Fruit fly (Drosophila melanogaster) whole organism, wandering third instar larva: ENCODE results near the gene tau.

Experiments
- Abd-B ChIP-seq: fragments of >200 bp; optimal IDR thresholded peaks from 2 replicates; lab custom pipeline; 2017; ENCODE audit warnings: missing biosample characterization, missing genetic modification characterization
- CG32264 ChIP-seq: fragments of 200-800 bp; sonication (Bioruptor generic); optimal IDR thresholded peaks from 2 replicates; lab custom pipeline; 2016; ENCODE audit warnings: missing biosample characterization, missing genetic modification characterization
- CG9705 ChIP-seq: fragments of 200-800 bp; sonication (Bioruptor generic); optimal IDR thresholded peaks from 2 replicates; lab custom pipeline; 2018; ENCODE audit warnings: missing biosample characterization, mild to moderate bottlenecking, missing genetic modification characterization
- CrebA ChIP-seq: fragments of 200-800 bp; sonication (Bioruptor generic); optimal IDR thresholded peaks from 2 replicates; lab custom pipeline; 2016; ENCODE audit warnings: missing biosample characterization, mild to moderate bottlenecking, missing genetic modification characterization, borderline replicate concordance
- Dfd ChIP-seq: fragments of >200 bp; optimal IDR thresholded peaks from 2 replicates; lab custom pipeline; 2017; ENCODE audit warnings: missing biosample characterization, missing genetic modification characterization
- Dif ChIP-seq: fragments of 200-275, 200-300 bp; sonication (Bioruptor generic); optimal IDR thresholded peaks from 2 replicates; lab custom pipeline; 2018; ENCODE audit warnings: missing biosample characterization, missing genetic modification characterization; ENCODE audit not compliant: partially characterized antibody
- GATAd ChIP-seq: sonication (Bioruptor generic); optimal IDR thresholded peaks from 2 replicates; lab custom pipeline; 2016; ENCODE audit warnings: missing biosample characterization, missing genetic modification characterization
- HLH106 ChIP-seq: fragments of 200-800 bp; optimal IDR thresholded peaks from 3 replicates; lab custom pipeline; 2019; ENCODE audit warnings: missing biosample characterization, mild to moderate bottlenecking, missing genetic modification characterization, moderate library complexity
- Hnf4 ChIP-seq: fragments of 200-800 bp; sonication (Bioruptor generic); optimal IDR thresholded peaks from 2 replicates; lab custom pipeline; 2016; ENCODE audit warnings: missing biosample characterization, mild to moderate bottlenecking, missing genetic modification characterization
- Hr78 ChIP-seq: fragments of >200 bp; optimal IDR thresholded peaks from 2 replicates; lab custom pipeline; 2017; ENCODE audit warnings: missing biosample characterization, missing genetic modification characterization
- Hr83 ChIP-seq: fragments of 200-300 bp; sonication (Bioruptor generic); optimal IDR thresholded peaks from 2 replicates; lab custom pipeline; 2016; ENCODE audit warnings: missing biosample characterization, mild to moderate bottlenecking, missing genetic modification characterization, moderate library complexity; ENCODE audit not compliant: poor library complexity, severe bottlenecking
- Jra ChIP-seq: sonication (Bioruptor generic); optimal IDR thresholded peaks from 2 replicates; lab custom pipeline; 2016; ENCODE audit warnings: missing biosample characterization, missing genetic modification characterization
- Mio ChIP-seq: sonication (Bioruptor generic); optimal IDR thresholded peaks from 2 replicates; lab custom pipeline; 2016; ENCODE audit warnings: missing biosample characterization, missing genetic modification characterization
- Myc ChIP-seq: fragments of >200 bp; optimal IDR thresholded peaks from 2 replicates; lab custom pipeline; 2017
- N ChIP-seq: fragments of >200 bp; optimal IDR thresholded peaks from 2 replicates; lab custom pipeline; 2018; ENCODE audit warnings: missing biosample characterization, missing external identifiers, missing genetic modification characterization
- Rel ChIP-seq, 2 experiments: fragments of 200-800 bp; sonication (Bioruptor generic) in 1 of 2; optimal IDR thresholded peaks; 2 replicates in 1 of 2; 3 replicates in 1 of 2; lab custom pipeline; 2016 to 2019; ENCODE audit warnings: mild to moderate bottlenecking in 2 of 2, missing biosample characterization in 2 of 2, missing genetic modification characterization in 2 of 2, moderate library complexity in 1 of 2
- Sp1 ChIP-seq: fragments of 200-800 bp; sonication (Bioruptor generic); optimal IDR thresholded peaks from 3 replicates; lab custom pipeline; 2019; ENCODE audit warnings: missing biosample characterization, mild to moderate bottlenecking, missing genetic modification characterization, moderate library complexity
- br ChIP-seq: fragments of 200-800 bp; sonication (Bioruptor generic); optimal IDR thresholded peaks from 2 replicates; lab custom pipeline; 2016; ENCODE audit warnings: missing biosample characterization, missing genetic modification characterization
- brk ChIP-seq: fragments of 200-800 bp; sonication (Bioruptor generic); optimal IDR thresholded peaks from 2 replicates; lab custom pipeline; 2016; ENCODE audit warnings: missing biosample characterization, mild to moderate bottlenecking, missing genetic modification characterization
- dl ChIP-seq, 2 experiments: fragments of 175-275, 200-275 bp in 1 of 2; fragments of 200-275 bp in 1 of 2; sonication (Bioruptor generic); optimal IDR thresholded peaks; lab custom pipeline; 2018; ENCODE audit warnings: mild to moderate bottlenecking in 2 of 2, missing biosample characterization in 2 of 2, missing genetic modification characterization in 2 of 2, moderate library complexity in 2 of 2; ENCODE audit not compliant: partially characterized antibody in 2 of 2, insufficient read depth in 1 of 2
- dmrt93B ChIP-seq: fragments of 200-800 bp; sonication (Bioruptor generic); optimal IDR thresholded peaks from 2 replicates; lab custom pipeline; 2018; ENCODE audit warnings: missing biosample characterization, mild to moderate bottlenecking, missing genetic modification characterization
- dsf ChIP-seq: sonication (Bioruptor generic); optimal IDR thresholded peaks from 2 replicates; lab custom pipeline; 2016; ENCODE audit warnings: missing biosample characterization, missing genetic modification characterization, borderline replicate concordance
- ey ChIP-seq: fragments of 200-800 bp; sonication (Bioruptor generic); optimal IDR thresholded peaks from 2 replicates; lab custom pipeline; 2016; ENCODE audit warnings: missing biosample characterization, missing genetic modification characterization
- foxo ChIP-seq, 2 experiments: fragments of 200-800 bp; sonication (Bioruptor generic); optimal IDR thresholded peaks; 2 replicates in 1 of 2; 3 replicates in 1 of 2; lab custom pipeline; 2016 to 2017; ENCODE audit warnings: missing biosample characterization in 2 of 2, missing genetic modification characterization in 2 of 2
- fru ChIP-seq: fragments of 200-800 bp; sonication (Bioruptor generic); optimal IDR thresholded peaks from 3 replicates; lab custom pipeline; 2016; ENCODE audit warnings: missing biosample characterization, mild to moderate bottlenecking, missing genetic modification characterization
- h ChIP-seq: fragments of 200-800 bp; sonication (Bioruptor generic); optimal IDR thresholded peaks from 3 replicates; lab custom pipeline; 2016; ENCODE audit warnings: missing biosample characterization, mild to moderate bottlenecking, missing genetic modification characterization
- jim ChIP-seq: fragments of 175-275, 200-325 bp; sonication (Bioruptor generic); optimal IDR thresholded peaks from 2 replicates; lab custom pipeline; 2016; ENCODE audit warnings: missing biosample characterization, mild to moderate bottlenecking, missing genetic modification characterization
- lola ChIP-seq: fragments of >200 bp; optimal IDR thresholded peaks from 2 replicates; lab custom pipeline; 2017; ENCODE audit warnings: missing biosample characterization, missing genetic modification characterization
- psq ChIP-seq: fragments of 200-800 bp; sonication (Bioruptor generic); optimal IDR thresholded peaks from 3 replicates; lab custom pipeline; 2017; ENCODE audit warnings: missing biosample characterization, mild to moderate bottlenecking, missing genetic modification characterization, moderate library complexity
- rgr ChIP-seq: fragments of 200-800 bp; sonication (Bioruptor generic); optimal IDR thresholded peaks from 3 replicates; lab custom pipeline; 2016; ENCODE audit warnings: missing biosample characterization, mild to moderate bottlenecking, missing genetic modification characterization
- sage ChIP-seq: fragments of 200-800 bp; sonication (Bioruptor generic); optimal IDR thresholded peaks from 2 replicates; lab custom pipeline; 2016; ENCODE audit warnings: missing biosample characterization, mild to moderate bottlenecking, missing genetic modification characterization
- sv ChIP-seq: fragments of 200-800 bp; sonication (Bioruptor generic); optimal IDR thresholded peaks from 3 replicates; lab custom pipeline; 2016; ENCODE audit warnings: missing biosample characterization, missing genetic modification characterization
- tai ChIP-seq: sonication (Bioruptor generic); optimal IDR thresholded peaks from 2 replicates; lab custom pipeline; 2016; ENCODE audit warnings: missing biosample characterization, missing genetic modification characterization
- usp ChIP-seq: fragments of >200 bp; optimal IDR thresholded peaks from 2 replicates; lab custom pipeline; 2017; ENCODE audit warnings: missing biosample characterization, missing genetic modification characterization
- woc ChIP-seq: sonication (Bioruptor generic); optimal IDR thresholded peaks from 2 replicates; lab custom pipeline; 2016; ENCODE audit warnings: missing biosample characterization, mild to moderate bottlenecking, missing genetic modification characterization

The tau gene

dm6 chr3R:27651710-27652109, 5.1 kb downstream of the tau start:
- TF ChIP-seq sv (GFP tag; lab: Kevin White, UChicago) (no peak), Myc (lab: Kevin White, UChicago) (peak; percentile 28), Hr78 (GFP tag; lab: Kevin White, UChicago) (no peak), usp (no peak)

- no peak for TF ChIP-seq Rel (GFP tag; optimal IDR thresholded peaks at IDR 0.05; lab: Kevin White, UChicago)
- TF ChIP-seq Rel (tag; optimal IDR thresholded peaks at IDR 0.05; lab: Kevin White, UChicago), result no peak
- TF ChIP-seq Dfd, result peak; percentile 56
- no peak for TF ChIP-seq h (GFP tag; lab: Kevin White, UChicago)
These were observed 9.0 kb downstream of the tau start for dm6 chr3R:27647817-27648216.

dm6 chr3R:27643080-27643479, 13.7 kb downstream of the tau start:
- TF ChIP-seq Sp1 (GFP tag; lab: Kevin White, UChicago) (no peak), dl (GFP tag; optimal IDR thresholded peaks at IDR 0.05; lab: Kevin White, UChicago; ENCODE audit: insufficient read depth in 1 of 2, partially characterized antibody in 2 of 2) (no peak), CG32264 (GFP tag; lab: Kevin White, UChicago) (no peak), Dfd (no peak), HLH106 (tag; lab: Kevin White, UChicago) (no peak), lola (GFP tag; lab: Kevin White, UChicago) (no peak), woc (GFP tag; lab: Kevin White, UChicago) (no peak), br (GFP tag; lab: Kevin White, UChicago) (no peak)
- TF ChIP-seq, all 38 proteins: peak for 0

dm6 chr3R:27637264-27637860, 19.4 kb downstream of the tau start:
- TF ChIP-seq foxo (GFP tag; optimal IDR thresholded peaks at IDR 0.05; lab: Kevin White, UChicago) (no peak), HLH106 (tag; lab: Kevin White, UChicago) (no peak), Hr83 (no peak), Dif (GFP tag; lab: Kevin White, UChicago) (no peak), dl (GFP tag; optimal IDR thresholded peaks at IDR 0.05; lab: Kevin White, UChicago; ENCODE audit: insufficient read depth in 1 of 2, partially characterized antibody in 2 of 2) (no peak)

dm6 chr3R:27636720-27637119, 20.1 kb downstream of the tau start:
- no peak for TF ChIP-seq Myc (lab: Kevin White, UChicago)
- TF ChIP-seq Dif (GFP tag; lab: Kevin White, UChicago), result peak; percentile 53

- TF ChIP-seq Dfd (peak; percentile 97), rgr (GFP tag; lab: Kevin White, UChicago) (peak; percentile 100), Jra (peak; percentile 98), CG9705 (GFP tag; lab: Kevin White, UChicago) (peak; percentile 99), brk (GFP tag; lab: Kevin White, UChicago) (peak; percentile 99), HLH106 (tag; lab: Kevin White, UChicago) (peak; percentile 100), jim (GFP tag; lab: Kevin White, UChicago) (peak; percentile 94), tai (GFP tag; lab: Kevin White, UChicago) (peak; percentile 98), Myc (lab: Kevin White, UChicago) (peak; percentile 96), ey (GFP tag; lab: Kevin White, UChicago) (peak; percentile 99), CG32264 (GFP tag; lab: Kevin White, UChicago) (peak; percentile 95), br (GFP tag; lab: Kevin White, UChicago) (peak; percentile 99), Hnf4 (GFP tag; lab: Kevin White, UChicago) (peak; percentile 99), woc (GFP tag; lab: Kevin White, UChicago) (peak; percentile 97), h (GFP tag; lab: Kevin White, UChicago) (peak; percentile 100), dsf (GFP tag; lab: Kevin White, UChicago) (peak; percentile 98), sage (GFP tag; lab: Kevin White, UChicago) (peak; percentile 98), sv (GFP tag; lab: Kevin White, UChicago) (peak; percentile 100), psq (GFP tag; lab: Kevin White, UChicago) (peak; percentile 99), GATAd (GFP tag; lab: Kevin White, UChicago) (peak; percentile 98), fru (GFP tag; lab: Kevin White, UChicago) (peak; percentile 99), Mio (GFP tag; lab: Kevin White, UChicago) (peak; percentile 93), usp (no peak), dmrt93B (GFP tag; lab: Kevin White, UChicago) (peak; percentile 100), Sp1 (GFP tag; lab: Kevin White, UChicago) (peak; percentile 99), Abd-B (no peak), Rel (GFP tag; optimal IDR thresholded peaks at IDR 0.05; lab: Kevin White, UChicago) (peak; percentile 92), Rel (tag; optimal IDR thresholded peaks at IDR 0.05; lab: Kevin White, UChicago) (peak; percentile 93), CrebA (GFP tag; lab: Kevin White, UChicago) (peak; percentile 95), Hr78 (GFP tag; lab: Kevin White, UChicago) (no peak), dl (GFP tag; optimal IDR thresholded peaks at IDR 0.05; lab: Kevin White, UChicago; ENCODE audit: insufficient read depth in 1 of 2, partially characterized antibody in 2 of 2) (no peak), lola (GFP tag; lab: Kevin White, UChicago) (no peak), N (GFP tag; lab: Kevin White, UChicago) (no peak)
These were observed 20.7 kb downstream of the tau start, which contains the start of the genes CG5611 and Mtl for dm6 chr3R:27636010-27636584. TSS of gene CG5611 (minus strand) at chr3R:27636060. TSS of gene Mtl (plus strand) at chr3R:27636412.
